Fruit fly (Drosophila melanogaster): ENCODE measurements around the gene CG5758.

DNA sequence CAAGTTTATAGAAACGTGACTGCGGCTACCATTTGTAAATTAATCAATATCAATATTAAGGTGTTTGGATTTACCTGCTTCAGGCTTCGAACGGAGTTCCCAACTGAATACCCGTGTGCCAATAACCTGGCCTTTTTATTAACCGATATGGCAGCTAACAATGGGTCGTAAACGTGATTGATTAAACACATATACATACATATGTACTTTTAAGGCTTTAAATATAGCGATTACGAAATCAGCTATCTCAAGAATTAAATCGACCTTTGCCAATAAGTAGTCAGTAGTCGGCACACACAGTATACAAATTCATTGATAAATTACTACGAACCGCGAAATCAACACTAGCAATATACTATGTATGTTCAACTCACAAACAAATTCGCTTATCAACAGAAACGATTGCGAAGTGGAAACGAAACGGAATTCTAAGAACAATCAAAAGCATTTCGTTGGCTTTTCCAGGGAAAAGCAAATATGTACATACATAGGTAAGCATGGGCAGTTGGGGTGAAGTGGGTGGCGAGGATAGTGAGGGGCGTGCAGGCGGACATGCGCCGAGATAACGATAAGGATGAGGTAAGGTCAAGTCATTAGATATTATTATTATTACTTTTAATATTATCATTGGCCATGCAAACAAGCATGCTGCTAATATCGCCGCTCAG is 28.9 kb downstream of the CG5758 start:
- TF ChIP-seq Dll (optimal IDR thresholded peaks at IDR 0.05) (no peak), EcR (GFP tag; optimal IDR thresholded peaks at IDR 0.05) (no peak), usp (GFP tag; optimal IDR thresholded peaks at IDR 0.05) (no peak), pan (optimal IDR thresholded peaks at IDR 0.05) (no peak), psq (optimal IDR thresholded peaks at IDR 0.05) (no peak), CG8478 (optimal IDR thresholded peaks at IDR 0.05) (no peak)

Measured in whole organism.